Fruit fly (Drosophila melanogaster) whole organism, embryonic: Measurements from ENCODE around the gene Mic26-27.

Source experiments
- CG10543 ChIP-seq: fragments of 200-800 bp; sonication (Bioruptor generic); optimal IDR thresholded peaks from 3 replicates; lab custom pipeline; 2017; ENCODE audit warnings: missing biosample characterization, mild to moderate bottlenecking, missing genetic modification characterization, moderate library complexity
- CG11504 ChIP-seq: fragments of 200-800 bp; sonication (Bioruptor generic); optimal IDR thresholded peaks from 3 replicates; lab custom pipeline; 2019; ENCODE audit warnings: missing biosample characterization, mild to moderate bottlenecking, missing genetic modification characterization, moderate library complexity
- CG12219 ChIP-seq: fragments of 200-800 bp; sonication (Bioruptor generic); optimal IDR thresholded peaks from 3 replicates; lab custom pipeline; 2018; ENCODE audit warnings: missing biosample characterization, mild to moderate bottlenecking, missing genetic modification characterization
- CG12299 ChIP-seq: fragments of 200-800 bp; sonication (Bioruptor generic); optimal IDR thresholded peaks from 2 replicates; lab custom pipeline; 2018; ENCODE audit warnings: missing biosample characterization, mild to moderate bottlenecking, missing genetic modification characterization
- CG12744 ChIP-seq: fragments of 200-800 bp; sonication (Bioruptor generic); optimal IDR thresholded peaks from 2 replicates; lab custom pipeline; 2016; ENCODE audit warnings: missing biosample characterization, missing genetic modification characterization
- CG12942 ChIP-seq: fragments of 200-800 bp; sonication (Bioruptor generic); optimal IDR thresholded peaks from 3 replicates; lab custom pipeline; 2016; ENCODE audit warnings: missing biosample characterization, missing genetic modification characterization
- CG13296 ChIP-seq: fragments of 200-800 bp; sonication (Bioruptor generic); optimal IDR thresholded peaks from 3 replicates; lab custom pipeline; 2018; ENCODE audit warnings: missing biosample characterization, mild to moderate bottlenecking, missing genetic modification characterization
- CG15073 ChIP-seq: fragments of 200-800 bp; sonication (Bioruptor generic); optimal IDR thresholded peaks from 2 replicates; lab custom pipeline; 2016; ENCODE audit warnings: missing biosample characterization, missing genetic modification characterization
- CG17361 ChIP-seq: fragments of 200-800 bp; sonication (Bioruptor generic); IDR thresholded peaks from 3 replicates; pipeline ENCODE4 v1.3.6; 2022; ENCODE audit warnings: missing biosample characterization, missing genetic modification characterization
- CG2202 ChIP-seq: fragments of 200-800 bp; sonication (Bioruptor generic); optimal IDR thresholded peaks from 2 replicates; lab custom pipeline; 2018; ENCODE audit warnings: missing biosample characterization, mild to moderate bottlenecking, missing genetic modification characterization
- CG2678 ChIP-seq: fragments of 200-800 bp; sonication (Bioruptor generic); optimal IDR thresholded peaks from 3 replicates; lab custom pipeline; 2019; ENCODE audit warnings: missing biosample characterization, mild to moderate bottlenecking, missing genetic modification characterization, moderate library complexity
- CG30020 ChIP-seq: fragments of 200-800 bp; optimal IDR thresholded peaks from 2 replicates; lab custom pipeline; 2019; ENCODE audit warnings: missing biosample characterization, mild to moderate bottlenecking, missing genetic modification characterization, moderate library complexity
- CG4282 ChIP-seq: fragments of 200-800 bp; sonication (Bioruptor generic); optimal IDR thresholded peaks from 2 replicates; lab custom pipeline; 2016; ENCODE audit warnings: missing biosample characterization, missing genetic modification characterization
- CG6765 ChIP-seq: fragments of 200-800 bp; sonication (Bioruptor generic); optimal IDR thresholded peaks from 3 replicates; lab custom pipeline; 2017; ENCODE audit warnings: missing biosample characterization, mild to moderate bottlenecking, missing genetic modification characterization
- CG7271 ChIP-seq: fragments of 200-800 bp; sonication (Bioruptor generic); optimal IDR thresholded peaks from 2 replicates; lab custom pipeline; 2018; ENCODE audit warnings: missing biosample characterization, mild to moderate bottlenecking, missing genetic modification characterization, moderate library complexity
- CG9437 ChIP-seq: fragments of 200-800 bp; sonication (Bioruptor generic); optimal IDR thresholded peaks from 2 replicates; lab custom pipeline; 2018; ENCODE audit warnings: missing biosample characterization, mild to moderate bottlenecking, missing genetic modification characterization
- CG9609 ChIP-seq: fragments of 200-800 bp; sonication (Bioruptor generic); optimal IDR thresholded peaks from 3 replicates; lab custom pipeline; 2016; ENCODE audit warnings: missing biosample characterization, missing genetic modification characterization
- CG9817 ChIP-seq: fragments of 200-800 bp; sonication (Bioruptor generic); optimal IDR thresholded peaks from 2 replicates; lab custom pipeline; 2018; ENCODE audit warnings: missing biosample characterization, mild to moderate bottlenecking, missing genetic modification characterization, moderate library complexity
- CkIIα-i1 ChIP-seq: fragments of 200-800 bp; sonication (Bioruptor generic); IDR thresholded peaks from 2 replicates; pipeline ENCODE4 v1.3.6; 2022; ENCODE audit warnings: missing biosample characterization, missing genetic modification characterization
- CrebB ChIP-seq: fragments of 200-800 bp; sonication (Bioruptor generic); optimal IDR thresholded peaks from 3 replicates; lab custom pipeline; 2018; ENCODE audit warnings: missing biosample characterization, mild to moderate bottlenecking, missing genetic modification characterization
- Deaf1 ChIP-seq: fragments of 200-800 bp; optimal IDR thresholded peaks from 3 replicates; lab custom pipeline; 2019; ENCODE audit warnings: missing biosample characterization, mild to moderate bottlenecking, missing genetic modification characterization, moderate library complexity
- Dip3 ChIP-seq: fragments of 200-800 bp; sonication (Bioruptor generic); optimal IDR thresholded peaks from 3 replicates; lab custom pipeline; 2016; ENCODE audit warnings: missing biosample characterization, missing genetic modification characterization
- Dll ChIP-seq: fragments of 200-800 bp; sonication (Bioruptor generic); IDR thresholded peaks from 4 replicates; pipeline ENCODE4 v1.3.6; 2022; ENCODE audit warnings: missing biosample characterization, missing genetic modification characterization; ENCODE audit not compliant: partially characterized antibody
- Doc2 ChIP-seq: fragments of 200-800 bp; sonication (Bioruptor generic); IDR thresholded peaks from 2 replicates; pipeline ENCODE4 v1.3.6; 2022; ENCODE audit warnings: missing biosample characterization, missing genetic modification characterization
- GATAe ChIP-seq: fragments of 200-800 bp; sonication (Bioruptor generic); conservative IDR thresholded peaks from 2 replicates; pipeline ENCODE4 v1.3.6; 2022; ENCODE audit warnings: missing biosample characterization, missing genetic modification characterization
- Gsc ChIP-seq: fragments of 200-800 bp; sonication (Bioruptor generic); IDR thresholded peaks from 2 replicates; pipeline ENCODE4 v1.3.6; 2022; ENCODE audit warnings: missing biosample characterization, missing genetic modification characterization
- HHEX ChIP-seq: fragments of 200-800 bp; sonication (Bioruptor generic); optimal IDR thresholded peaks from 3 replicates; lab custom pipeline; 2017; ENCODE audit warnings: missing biosample characterization, mild to moderate bottlenecking, missing genetic modification characterization, missing genetic modification reagents
- HLH54F ChIP-seq: fragments of 200-800 bp; sonication (Bioruptor generic); optimal IDR thresholded peaks from 3 replicates; lab custom pipeline; 2016; ENCODE audit warnings: missing biosample characterization, missing genetic modification characterization
- Hr3 ChIP-seq: fragments of 200-800 bp; sonication (Bioruptor generic); optimal IDR thresholded peaks from 3 replicates; lab custom pipeline; 2016; ENCODE audit warnings: missing biosample characterization, missing genetic modification characterization
- Max ChIP-seq: fragments of 200-800 bp; sonication (Bioruptor generic); optimal IDR thresholded peaks from 2 replicates; lab custom pipeline; 2016; ENCODE audit warnings: missing biosample characterization, mild to moderate bottlenecking, missing genetic modification characterization
- Nf-YC ChIP-seq: fragments of 200-800 bp; optimal IDR thresholded peaks from 3 replicates; lab custom pipeline; 2019; ENCODE audit warnings: missing biosample characterization, mild to moderate bottlenecking, missing genetic modification characterization, moderate library complexity
- PHDP ChIP-seq: fragments of 200-800 bp; sonication (Bioruptor generic); optimal IDR thresholded peaks from 3 replicates; lab custom pipeline; 2018; ENCODE audit warnings: missing biosample characterization, mild to moderate bottlenecking, missing genetic modification characterization, moderate library complexity
- Sin3A ChIP-seq: fragments of >200 bp; optimal IDR thresholded peaks from 2 replicates; lab custom pipeline; 2018
- Six4 ChIP-seq: fragments of 200-800 bp; sonication (Bioruptor generic); optimal IDR thresholded peaks from 2 replicates; lab custom pipeline; 2016; ENCODE audit warnings: missing biosample characterization, missing genetic modification characterization
- Sry-δ ChIP-seq: fragments of 200-800 bp; sonication (Bioruptor generic); optimal IDR thresholded peaks from 2 replicates; lab custom pipeline; 2016; ENCODE audit warnings: missing biosample characterization, missing genetic modification characterization
- Ssrp ChIP-seq: fragments of 200-800 bp; sonication (Bioruptor generic); optimal IDR thresholded peaks from 2 replicates; lab custom pipeline; 2018; ENCODE audit warnings: missing biosample characterization, mild to moderate bottlenecking, missing genetic modification characterization, moderate library complexity
- ase ChIP-seq: fragments of 200-800 bp; sonication (Bioruptor generic); IDR thresholded peaks from 3 replicates; pipeline ENCODE4 v1.3.6; 2022; ENCODE audit warnings: missing biosample characterization, missing genetic modification characterization
- bcd ChIP-seq: fragments of 200-800 bp; sonication (Bioruptor generic); optimal IDR thresholded peaks from 2 replicates; lab custom pipeline; 2017; ENCODE audit warnings: missing biosample characterization, mild to moderate bottlenecking, missing genetic modification characterization
- bowl ChIP-seq: fragments of 200-800 bp; sonication (Bioruptor generic); IDR thresholded peaks from 2 replicates; pipeline ENCODE4 v1.3.6; 2022; ENCODE audit warnings: missing biosample characterization, missing genetic modification characterization
- cas ChIP-seq: fragments of 200-800 bp; sonication (Bioruptor generic); IDR thresholded peaks from 2 replicates; pipeline ENCODE4 v1.3.6; 2022; ENCODE audit warnings: missing biosample characterization, missing genetic modification characterization
- cato ChIP-seq: fragments of 200-800 bp; sonication (Bioruptor generic); optimal IDR thresholded peaks from 2 replicates; lab custom pipeline; 2016; ENCODE audit warnings: missing biosample characterization, missing genetic modification characterization, borderline replicate concordance
- crol ChIP-seq: fragments of 200-800 bp; sonication (Bioruptor generic); IDR thresholded peaks from 2 replicates; pipeline ENCODE4 v1.3.6; 2022; ENCODE audit warnings: missing biosample characterization, missing genetic modification characterization
- exex ChIP-seq: fragments of 200-800 bp; sonication (Bioruptor generic); optimal IDR thresholded peaks from 4 replicates; lab custom pipeline; 2018; ENCODE audit warnings: missing biosample characterization, mild to moderate bottlenecking, missing genetic modification characterization, moderate library complexity
- lola ChIP-seq, 3 experiments: fragments of >200 bp in 2 of 3; fragments of 200-800 bp in 1 of 3; sonication (Bioruptor generic) in 1 of 3; optimal IDR thresholded peaks; 2 replicates each; lab custom pipeline; 2017 to 2019; ENCODE audit warnings: missing biosample characterization in 3 of 3, missing genetic modification characterization in 3 of 3, mild to moderate bottlenecking in 1 of 3, moderate library complexity in 1 of 3
- org-1 ChIP-seq: fragments of 200-800 bp; sonication (Bioruptor generic); optimal IDR thresholded peaks from 2 replicates; lab custom pipeline; 2017; ENCODE audit warnings: missing biosample characterization, missing genetic modification characterization
- pros ChIP-seq: fragments of 200-800 bp; sonication (Bioruptor generic); optimal IDR thresholded peaks from 3 replicates; lab custom pipeline; 2019; ENCODE audit warnings: missing biosample characterization, mild to moderate bottlenecking, missing genetic modification characterization, moderate library complexity
- rib ChIP-seq: fragments of 200-800 bp; sonication (Bioruptor generic); IDR thresholded peaks from 2 replicates; pipeline ENCODE4 v1.3.6; 2022; ENCODE audit warnings: missing biosample characterization, missing genetic modification characterization
- salm ChIP-seq: fragments of 200-800 bp; sonication (Bioruptor generic); optimal IDR thresholded peaks from 2 replicates; lab custom pipeline; 2018; ENCODE audit warnings: missing biosample characterization, mild to moderate bottlenecking, missing genetic modification characterization
- trem ChIP-seq: fragments of 200-800 bp; optimal IDR thresholded peaks from 3 replicates; lab custom pipeline; 2019; ENCODE audit warnings: missing biosample characterization, mild to moderate bottlenecking, missing genetic modification characterization, moderate library complexity
- tup ChIP-seq: fragments of 200-800 bp; sonication (Bioruptor generic); optimal IDR thresholded peaks from 2 replicates; lab custom pipeline; 2016; ENCODE audit warnings: missing biosample characterization, mild to moderate bottlenecking, missing genetic modification characterization, moderate library complexity
- zf30C ChIP-seq: fragments of 200-800 bp; sonication (Bioruptor generic); optimal IDR thresholded peaks from 3 replicates; lab custom pipeline; 2018; ENCODE audit warnings: missing biosample characterization, mild to moderate bottlenecking, missing genetic modification characterization

Mic26-27 gene

DNA sequence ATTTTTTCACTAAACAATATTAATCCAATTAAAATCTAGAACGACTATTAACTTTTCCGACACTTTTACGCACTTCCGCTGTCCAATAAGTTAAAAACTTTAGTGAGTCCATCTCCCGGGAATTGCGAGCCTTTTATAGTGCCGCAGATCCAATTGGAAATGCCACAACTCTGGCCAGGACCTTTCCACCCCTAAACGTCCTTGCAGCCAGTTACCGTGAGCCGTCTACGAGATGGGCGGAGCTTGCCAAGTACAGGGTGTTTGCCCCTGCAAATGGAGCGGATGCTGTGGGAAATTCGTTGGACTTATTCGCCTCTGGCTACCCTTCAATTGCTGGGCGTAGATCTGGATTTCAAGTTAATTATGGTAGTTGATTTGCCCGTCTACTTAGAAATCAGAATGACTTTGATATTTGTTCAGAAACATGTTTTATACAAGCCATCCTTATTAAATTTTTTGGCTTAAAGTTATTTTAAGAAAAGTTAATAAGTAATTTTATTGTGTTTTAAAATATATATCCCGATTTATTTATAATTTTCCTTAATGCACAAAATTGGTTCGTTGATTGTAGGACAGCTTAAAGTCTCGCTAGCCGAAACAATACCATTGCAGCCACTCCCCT, 4.7 kb upstream of the Mic26-27 start, which contains the start of gene Fer2 (continued):
- TF ChIP-seq CG9817 (tag; lab: Kevin White, UChicago) (no peak), CG17361 (GFP tag; lab: Robert Waterston, UW) (peak; percentile 56; the same call in 2 of the 3 replicates), trem (tag; lab: Kevin White, UChicago) (no peak), lola (GFP tag; optimal IDR thresholded peaks at IDR 0.05; lab: Kevin White, UChicago) (no peak), CG30020 (tag; lab: Kevin White, UChicago) (no peak), GATAe (GFP tag; lab: Robert Waterston, UW) (no peak), exex (tag; lab: Kevin White, UChicago) (no peak), crol (GFP tag; lab: Robert Waterston, UW) (no peak), CG12744 (GFP tag; lab: Kevin White, UChicago) (no peak), HLH54F (GFP tag; lab: Kevin White, UChicago) (no peak), CG12219 (GFP tag; lab: Kevin White, UChicago) (no peak), Sry-δ (GFP tag; lab: Kevin White, UChicago) (no peak), pros (no peak), CkIIα-i1 (GFP tag; lab: Robert Waterston, UW) (no peak), CG13296 (GFP tag; lab: Kevin White, UChicago) (no peak), CrebB (tag; lab: Kevin White, UChicago) (no peak), CG15073 (no peak), CG2202 (tag; lab: Kevin White, UChicago) (no peak), Dll (GFP tag; lab: Robert Waterston, UW) (no peak), bcd (GFP tag; lab: Kevin White, UChicago) (peak; percentile 29), Deaf1 (tag; lab: Kevin White, UChicago) (peak; percentile 18), Gsc (GFP tag; lab: Robert Waterston, UW) (no peak), zf30C (GFP tag; lab: Kevin White, UChicago) (no peak), Doc2 (GFP tag; lab: Robert Waterston, UW) (no peak), org-1 (GFP tag; lab: Kevin White, UChicago) (no peak), CG9437 (no peak), bowl (GFP tag; lab: Robert Waterston, UW) (no peak), salm (tag; lab: Kevin White, UChicago) (no peak), CG9609 (GFP tag; lab: Kevin White, UChicago) (no peak), rib (no peak), PHDP (no peak), Dip3 (GFP tag; lab: Kevin White, UChicago) (no peak), Six4 (no peak), cato (GFP tag; lab: Kevin White, UChicago) (no peak), CG11504 (tag; lab: Kevin White, UChicago) (peak; percentile 67), Ssrp (tag; lab: Kevin White, UChicago) (no peak), CG12299 (no peak), Sin3A (lab: Kevin White, UChicago) (no peak), Max (GFP tag; lab: Kevin White, UChicago) (no peak), cas (GFP tag; lab: Robert Waterston, UW) (no peak), Nf-YC (peak; percentile 92), CG10543 (GFP tag; lab: Kevin White, UChicago) (no peak), ase (GFP tag; lab: Robert Waterston, UW) (no peak), CG2678 (tag; lab: Kevin White, UChicago) (peak; percentile 65), Hr3 (GFP tag; lab: Kevin White, UChicago) (no peak), HHEX (peak; percentile 20), CG6765 (no peak), CG12942 (GFP tag; lab: Kevin White, UChicago) (no peak), CG4282 (GFP tag; lab: Kevin White, UChicago) (no peak), tup (GFP tag; lab: Kevin White, UChicago) (no peak), CG7271 (tag; lab: Kevin White, UChicago) (no peak)
